Worm (Caenorhabditis elegans) whole organism, dauer: ENCODE results near the gene nuaf-1.

Source experiments
- unc-62 ChIP-seq: sonication (generic microtip); optimal IDR thresholded peaks from 2 replicates; lab custom pipeline; 2017; ENCODE audit warnings: missing biosample characterization, missing genetic modification reagents, missing genetic modification characterization

The nuaf-1 gene

ce11 chrV:13575866-13576265 is 7.4 kb upstream of the nuaf-1 start:
- TF ChIP-seq unc-62 (GFP tag; lab: Kevin White, UChicago) = no peak

- TF ChIP-seq unc-62 (GFP tag; lab: Kevin White, UChicago) = no peak
Measured at ce11 chrV:13571714-13572258, 3.4 kb upstream of the nuaf-1 start, which contains the start of gene C50B8.4. TSS of gene C50B8.4 (plus strand) at chrV:13572012.

ce11 chrV:13566967-13567366 is 1.5 kb downstream of the nuaf-1 start:
- no peak for TF ChIP-seq unc-62 (GFP tag; lab: Kevin White, UChicago)

ce11 chrV:13565781-13566180 is 2.6 kb downstream of the nuaf-1 start, which contains the start of gene slrp-1:
TSS of gene slrp-1 (plus strand) at chrV:13565863.
- TF ChIP-seq unc-62 (GFP tag; lab: Kevin White, UChicago) = no peak

ce11 chrV:13565197-13565596 is 3.2 kb downstream of the nuaf-1 start:
- no peak for TF ChIP-seq unc-62 (GFP tag; lab: Kevin White, UChicago)

ce11 chrV:13563841-13564240 is 4.6 kb downstream of the nuaf-1 start, which contains the start of gene grl-17:
TSS of gene grl-17 (minus strand) at chrV:13563941.
- no peak for TF ChIP-seq unc-62 (GFP tag; lab: Kevin White, UChicago)

ce11 chrV:13562748-13563147 is 5.7 kb downstream of the nuaf-1 start:
- TF ChIP-seq unc-62 (GFP tag; lab: Kevin White, UChicago) = no peak

ce11 chrV:13559978-13560377 is 8.5 kb downstream of the nuaf-1 start, which contains the start of gene C56A3.8:
TSS of gene C56A3.8 (plus strand) at chrV:13560278.
- no peak for TF ChIP-seq unc-62 (GFP tag; lab: Kevin White, UChicago)

ce11 chrV:13556746-13557145 is 11.7 kb downstream of the nuaf-1 start, which contains the start of gene cav-2:
TSS of gene cav-2 (plus strand) at chrV:13557104.
- TF ChIP-seq unc-62 (GFP tag; lab: Kevin White, UChicago) = no peak

ce11 chrV:13556297-13556696 is 12.1 kb downstream of the nuaf-1 start, which contains the start of gene C56A3.6:
TSS of gene C56A3.6 (minus strand) at chrV:13556397.
- no peak for TF ChIP-seq unc-62 (GFP tag; lab: Kevin White, UChicago)

- no peak for TF ChIP-seq unc-62 (GFP tag; lab: Kevin White, UChicago)
Measured at ce11 chrV:13551601-13552000, 16.8 kb downstream of the nuaf-1 start, which contains the start of the genes C56A3.4 and C56A3.5. TSS of gene C56A3.4 (minus strand) at chrV:13551754. TSS of gene C56A3.5 (plus strand) at chrV:13551967.

- TF ChIP-seq unc-62 (GFP tag; lab: Kevin White, UChicago) = no peak
Measured at ce11 chrV:13536058-13536579, 32.3 kb downstream of the nuaf-1 start, which contains the start of gene frpr-5. TSS of gene frpr-5 (minus strand) at chrV:13536108.

ce11 chrV:13532469-13532868 is 36.0 kb downstream of the nuaf-1 start:
- TF ChIP-seq unc-62 (GFP tag; lab: Kevin White, UChicago) = no peak

ce11 chrV:13530698-13531097 is 37.7 kb downstream of the nuaf-1 start, which contains the start of gene ttr-44:
TSS of gene ttr-44 (minus strand) at chrV:13530744.
- TF ChIP-seq unc-62 (GFP tag; lab: Kevin White, UChicago) = no peak

ce11 chrV:13529165-13529564 is 39.3 kb downstream of the nuaf-1 start:
- TF ChIP-seq unc-62 (GFP tag; lab: Kevin White, UChicago) = no peak

- no peak for TF ChIP-seq unc-62 (GFP tag; lab: Kevin White, UChicago)
Measured at ce11 chrV:13523194-13523593, 45.2 kb downstream of the nuaf-1 start, which contains the start of gene R11G10.3. TSS of gene R11G10.3 (plus strand) at chrV:13523494.
